Worm (Caenorhabditis elegans): ENCODE data around the gene clec-243.

The clec-243 gene

DNA sequence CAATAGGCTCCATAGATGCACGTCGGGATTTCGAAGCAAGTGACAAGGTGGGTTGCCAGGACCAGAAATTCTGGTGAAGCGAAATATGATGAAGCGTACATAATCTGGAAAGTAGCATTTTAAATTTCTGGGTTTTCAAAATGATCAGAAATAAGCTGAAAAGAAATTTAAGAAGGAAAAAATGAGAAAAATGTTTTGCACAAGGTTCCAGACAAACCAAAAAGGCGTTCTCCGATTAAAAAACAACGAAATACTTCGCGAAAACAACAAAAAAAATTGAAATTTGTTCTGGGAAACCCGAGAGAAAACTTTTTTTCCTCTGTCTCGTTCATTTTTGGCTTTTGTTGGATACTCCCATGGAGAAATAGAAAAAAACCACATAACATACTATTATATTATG, 25.5 kb downstream of the clec-243 start, which contains the start of gene srh-252:
Gene srh-252 (minus strand): TSS at position 101 of the 400 bp plus-strand sequence.
- TF ChIP-seq zfp-2 (tag; optimal IDR thresholded peaks at IDR 0.05): no peak
- TF ChIP-seq nhr-25 (tag; optimal IDR thresholded peaks at IDR 0.05; ENCODE audit: borderline replicate concordance, insufficient read depth): no peak
- no peak for TF ChIP-seq lin-1 (GFP tag; IDR thresholded peaks at IDR 0.05)
- TF ChIP-seq unc-39 (tag; optimal IDR thresholded peaks at IDR 0.05): no peak
- no peak for TF ChIP-seq ztf-11 (tag; optimal IDR thresholded peaks at IDR 0.05)
- TF ChIP-seq nhr-48 (tag; optimal IDR thresholded peaks at IDR 0.05): no peak
- no peak for TF ChIP-seq R02D3.7 (tag; optimal IDR thresholded peaks at IDR 0.05)
- no peak for TF ChIP-seq mxl-3 (GFP tag; optimal IDR thresholded peaks at IDR 0.05)
- no peak for TF ChIP-seq aha-1 (tag)
- TF ChIP-seq Y5F2A.4 (GFP tag; optimal IDR thresholded peaks at IDR 0.05): no peak
- no peak for TF ChIP-seq nhr-10 (tag; optimal IDR thresholded peaks at IDR 0.05)
- no peak for TF ChIP-seq unc-130 (GFP tag; optimal IDR thresholded peaks at IDR 0.05)
- TF ChIP-seq daf-8 (GFP tag; IDR thresholded peaks at IDR 0.05): no peak
- TF ChIP-seq spr-1 (tag; optimal IDR thresholded peaks at IDR 0.05): no peak
- no peak for TF ChIP-seq snpc-1.2 (GFP tag; IDR thresholded peaks at IDR 0.05)
- no peak for TF ChIP-seq lin-15B (tag; optimal IDR thresholded peaks at IDR 0.05)

DNA sequence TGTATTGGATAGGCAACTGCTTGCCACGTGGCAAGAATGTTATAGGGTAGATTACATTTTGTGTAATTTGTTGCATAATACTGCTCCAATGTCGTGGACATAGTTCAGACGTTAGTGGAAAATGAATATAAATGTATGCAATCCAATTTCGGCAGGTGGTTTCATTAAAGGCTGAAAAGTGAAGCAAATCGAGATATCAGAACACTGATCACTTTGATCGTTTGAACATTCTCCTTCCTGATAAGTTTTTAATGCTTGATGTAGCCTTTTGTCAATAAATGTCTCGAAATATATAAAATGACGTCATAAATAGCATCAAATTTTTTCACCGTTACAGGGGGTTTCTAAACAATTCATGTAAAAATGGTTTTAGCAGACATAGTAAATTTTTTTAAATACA, 28.5 kb downstream of the clec-243 start, which contains the start of gene srh-109:
Gene srh-109 (minus strand): TSS at position 101 of the 400 bp plus-strand sequence.
- TF ChIP-seq ztf-11 (tag; optimal IDR thresholded peaks at IDR 0.05) (no peak), Y5F2A.4 (GFP tag; optimal IDR thresholded peaks at IDR 0.05) (no peak), daf-16 (GFP tag; optimal IDR thresholded peaks at IDR 0.05) (no peak), daf-16 (tag; optimal IDR thresholded peaks at IDR 0.05) (no peak), ces-1 (GFP tag; optimal IDR thresholded peaks at IDR 0.05) (no peak), mes-2 (tag; optimal IDR thresholded peaks at IDR 0.05; ENCODE audit: poor library complexity, severe bottlenecking) (no peak)

DNA sequence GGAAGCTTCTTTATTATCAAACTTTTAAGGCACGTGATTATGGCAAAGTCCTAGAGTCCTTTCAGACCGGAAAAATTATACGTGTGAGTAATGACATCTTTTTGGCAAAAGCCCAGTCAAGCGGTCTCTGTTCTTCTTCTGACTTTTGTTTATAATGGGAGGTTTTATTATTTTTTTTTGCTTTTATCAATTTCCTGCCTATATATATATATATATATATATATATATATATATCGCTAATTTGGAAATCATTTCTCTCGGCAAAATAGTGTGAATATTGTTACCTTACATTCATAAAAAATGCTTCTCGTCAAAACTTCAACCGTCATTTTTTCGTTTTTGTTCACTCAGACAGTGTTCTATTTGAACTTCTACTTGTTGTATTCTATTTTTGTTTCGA, 31.1 kb downstream of the clec-243 start, which contains the start of gene srbc-62:
Gene srbc-62 (plus strand): TSS at position 301 of the 400 bp plus-strand sequence.
- TF ChIP-seq ama-1 (optimal IDR thresholded peaks at IDR 0.05) (no peak), sdz-12 (GFP tag; optimal IDR thresholded peaks at IDR 0.05) (no peak), T20F7.1 (GFP tag; optimal IDR thresholded peaks at IDR 0.05) (no peak), lir-3 (tag; optimal IDR thresholded peaks at IDR 0.05) (no peak)

DNA sequence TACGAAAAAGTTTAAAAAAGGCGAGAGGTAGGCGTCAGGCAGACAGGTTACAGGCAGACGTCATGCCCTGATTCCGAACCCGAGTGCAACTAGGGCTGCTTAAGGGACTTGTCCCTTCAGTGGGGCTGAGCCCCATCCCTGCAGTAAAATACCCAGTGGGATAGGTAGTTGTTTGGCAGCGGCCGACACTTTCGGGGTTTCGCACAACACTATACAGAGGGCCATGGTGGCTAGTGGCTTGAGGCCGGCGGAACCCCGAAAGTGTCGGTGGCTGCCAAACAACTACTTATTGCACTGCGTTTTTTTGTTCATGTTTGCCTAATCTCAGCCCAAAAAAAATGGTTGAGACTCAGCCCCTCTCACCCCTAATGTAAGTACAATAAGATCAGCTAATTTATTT, 33.2 kb downstream of the clec-243 start:
- 0 out of 4 replicates have a peak, but pooled peaks of 1 of the 2 experiments have one; percentile 12 for TF ChIP-seq madf-5 (GFP tag; IDR thresholded peaks at IDR 0.05)
- no peak for TF ChIP-seq mdl-1 (tag; optimal IDR thresholded peaks at IDR 0.05)

DNA sequence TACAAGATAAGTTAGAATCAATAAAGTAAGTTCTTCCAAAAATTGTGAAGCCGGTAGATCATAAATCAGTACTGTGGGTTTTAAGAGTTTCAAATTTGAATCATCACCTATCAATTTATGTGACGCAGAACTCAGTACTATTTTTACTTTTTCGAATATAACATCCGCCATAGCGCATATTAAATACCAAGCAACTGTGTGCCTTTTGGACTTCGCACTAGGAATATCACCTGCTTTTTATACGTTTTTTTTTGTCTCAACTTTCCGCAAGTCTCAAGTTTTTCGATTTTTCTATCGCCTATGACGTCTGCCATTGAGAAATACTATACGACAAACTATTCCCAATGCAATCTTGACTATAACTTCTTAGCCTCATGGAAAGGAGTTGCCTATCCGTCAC, 36.1 kb downstream of the clec-243 start, which contains the start of gene srh-113:
Gene srh-113 (plus strand): TSS at position 301 of the 400 bp plus-strand sequence.
- TF ChIP-seq pha-4 (GFP tag; IDR thresholded peaks at IDR 0.05) (no peak), pha-4 (tag; optimal IDR thresholded peaks at IDR 0.05) (no peak), T20F7.1 (GFP tag; optimal IDR thresholded peaks at IDR 0.05) (no peak), ceh-20 (GFP tag; IDR thresholded peaks at IDR 0.05) (no peak), mes-2 (tag; optimal IDR thresholded peaks at IDR 0.05; ENCODE audit: poor library complexity, severe bottlenecking) (no peak), nhr-76 (tag; optimal IDR thresholded peaks at IDR 0.05) (no peak), lin-1 (GFP tag; IDR thresholded peaks at IDR 0.05) (no peak), mxl-2 (GFP tag; conservative IDR thresholded peaks at IDR 0.05) (no peak), D1046.2 (GFP tag; IDR thresholded peaks at IDR 0.05) (no peak), ceh-44 (GFP tag; IDR thresholded peaks at IDR 0.05) (no peak), madf-5 (GFP tag; IDR thresholded peaks at IDR 0.05) (no peak), nhr-28 (tag; optimal IDR thresholded peaks at IDR 0.05) (no peak), mdt-29 (GFP tag; IDR thresholded peaks at IDR 0.05) (no peak), hmg-1.1 (GFP tag; IDR thresholded peaks at IDR 0.05) (no peak), lim-7 (GFP tag; IDR thresholded peaks at IDR 0.05) (no peak), nhr-11 (tag; optimal IDR thresholded peaks at IDR 0.05) (no peak), set-16 (GFP tag; IDR thresholded peaks at IDR 0.05) (no peak), arid-1 (GFP tag; conservative IDR thresholded peaks at IDR 0.05) (no peak), dmd-8 (GFP tag; IDR thresholded peaks at IDR 0.05) (no peak), daf-16 (GFP tag; optimal IDR thresholded peaks at IDR 0.05) (no peak), daf-16 (tag; optimal IDR thresholded peaks at IDR 0.05) (no peak), mxl-3 (GFP tag; optimal IDR thresholded peaks at IDR 0.05) (no peak)

Measured in whole organism, L4 larva.